Worm (Caenorhabditis elegans): ENCODE results near the gene Y39H10B.3.

- no peak for TF ChIP-seq ama-1 (optimal IDR thresholded peaks at IDR 0.05)
- no peak for TF ChIP-seq ceh-36 (tag; optimal IDR thresholded peaks at IDR 0.05)
- TF ChIP-seq sea-1 (GFP tag; conservative IDR thresholded peaks at IDR 0.05) = no peak
- TF ChIP-seq pes-1 (GFP tag; IDR thresholded peaks at IDR 0.05) = no peak
- TF ChIP-seq aly-1 (tag; optimal IDR thresholded peaks at IDR 0.05) = no peak
- TF ChIP-seq ceh-13 (GFP tag; optimal IDR thresholded peaks at IDR 0.05) = no peak
- no peak for TF ChIP-seq hmg-4 (GFP tag; optimal IDR thresholded peaks at IDR 0.05)
- no peak for TF ChIP-seq tra-4 (tag; optimal IDR thresholded peaks at IDR 0.05)
- no peak for TF ChIP-seq scrt-1 (GFP tag; IDR thresholded peaks at IDR 0.05)
- no peak for TF ChIP-seq flt-1 (GFP tag; IDR thresholded peaks at IDR 0.05)
- TF ChIP-seq F13C5.2 (tag; optimal IDR thresholded peaks at IDR 0.05) = no peak
- TF ChIP-seq ets-7 (tag; optimal IDR thresholded peaks at IDR 0.05) = no peak
- TF ChIP-seq hnd-1 (tag; optimal IDR thresholded peaks at IDR 0.05) = no peak
- no peak for TF ChIP-seq tbx-37 (GFP tag; conservative IDR thresholded peaks at IDR 0.05)
Observed at ce11 chrV:3647862-3648261, 22.7 kb upstream of the Y39H10B.3 start, which contains the start of gene F59B1.10.
